Fruit fly (Drosophila melanogaster): ENCODE data around the gene jub.

DNA sequence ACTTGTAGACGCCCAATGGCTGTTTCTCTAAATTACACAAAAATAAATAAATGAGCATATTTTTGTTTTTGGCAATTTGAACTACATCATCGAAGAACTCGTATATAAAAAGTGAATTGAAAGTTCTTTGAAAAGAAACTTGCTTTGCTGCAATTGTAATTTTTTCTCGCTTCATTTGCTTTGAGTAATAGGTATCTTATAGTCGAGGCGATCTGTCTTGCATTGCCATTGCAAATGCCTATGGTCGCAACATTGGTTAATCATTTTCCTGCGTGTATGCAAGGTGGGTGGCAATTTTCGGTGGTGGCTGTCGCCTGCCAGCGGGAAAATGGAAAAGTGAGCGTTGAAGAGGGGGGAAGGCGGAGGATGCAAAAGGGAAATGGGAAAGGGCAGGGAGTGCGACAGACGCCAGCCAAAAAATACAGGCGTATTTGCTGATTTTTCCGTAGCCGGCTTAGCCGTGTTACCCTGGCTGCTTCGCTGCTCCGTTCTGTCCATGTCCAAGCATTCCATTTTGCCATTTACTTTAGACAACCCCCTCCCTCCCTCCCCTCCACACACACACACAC lies 42.8 kb downstream of the jub start:
- TF ChIP-seq Meics (GFP tag; optimal IDR thresholded peaks at IDR 0.05) (no peak), CG8478 (optimal IDR thresholded peaks at IDR 0.05) (no peak), slou (GFP tag; optimal IDR thresholded peaks at IDR 0.05) (no peak), CG30431 (GFP tag; optimal IDR thresholded peaks at IDR 0.05) (no peak), CG6765 (GFP tag; optimal IDR thresholded peaks at IDR 0.05) (no peak), hkb (optimal IDR thresholded peaks at IDR 0.05) (no peak), hkb (GFP tag; IDR thresholded peaks at IDR 0.05) (no peak), Asciz (GFP tag; optimal IDR thresholded peaks at IDR 0.05) (no peak), NK7.1 (GFP tag; optimal IDR thresholded peaks at IDR 0.05) (no peak), Dp (GFP tag; optimal IDR thresholded peaks at IDR 0.05) (no peak), CG17912 (GFP tag; optimal IDR thresholded peaks at IDR 0.05) (no peak), psq (GFP tag; optimal IDR thresholded peaks at IDR 0.05) (no peak), CG8281 (tag; optimal IDR thresholded peaks at IDR 0.05) (no peak), CG6854 (GFP tag; optimal IDR thresholded peaks at IDR 0.05) (no peak)

All from whole organism, embryonic.